Worm (Caenorhabditis elegans): ENCODE measurements around the gene C51E3.10.

The C51E3.10 gene

ce11 chrV:10160954-10161353 is at the start of gene C51E3.10:
TSS of gene C51E3.10 (minus strand) at chrV:10161134.
- TF ChIP-seq ref-1 (GFP tag; conservative IDR thresholded peaks at IDR 0.05) (no peak), flt-1 (GFP tag; IDR thresholded peaks at IDR 0.05) (no peak), ztf-23 (GFP tag; IDR thresholded peaks at IDR 0.05) (no peak), T22C8.4 (GFP tag; IDR thresholded peaks at IDR 0.05) (no peak), ztf-29 (GFP tag; IDR thresholded peaks at IDR 0.05) (no peak), tab-1 (GFP tag; IDR thresholded peaks at IDR 0.05) (no peak), cog-1 (tag; optimal IDR thresholded peaks at IDR 0.05) (no peak), klf-2 (GFP tag; conservative IDR thresholded peaks at IDR 0.05) (no peak), med-1 (GFP tag; optimal IDR thresholded peaks at IDR 0.05; ENCODE audit: insufficient read depth) (no peak)

DNA sequence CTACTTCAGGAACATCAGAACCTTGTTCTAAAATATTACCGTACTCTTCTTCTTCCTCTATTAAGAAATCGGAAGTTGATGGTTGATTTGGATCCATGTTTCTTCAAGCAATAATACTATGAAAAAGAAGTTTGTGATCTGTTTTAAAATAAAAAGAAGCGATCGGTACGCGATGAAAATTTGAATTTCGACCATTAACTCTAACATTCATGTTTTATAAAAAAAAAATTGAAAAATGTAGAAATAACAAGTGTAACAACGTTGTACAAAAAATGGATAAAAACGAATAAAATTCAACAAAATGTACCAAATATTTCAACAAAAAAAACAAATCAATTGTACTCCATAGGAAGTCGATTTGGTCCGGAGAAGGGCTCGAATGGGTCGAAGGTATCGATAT is 49.3 kb upstream of the C51E3.10 start, which contains the start of gene tftc-3:
Gene tftc-3, minus strand, starts transcription at position 101 of the 400 bp plus-strand sequence.
- no peak for TF ChIP-seq flt-1 (GFP tag; IDR thresholded peaks at IDR 0.05)
- no peak for TF ChIP-seq cog-1 (tag; optimal IDR thresholded peaks at IDR 0.05)
- no peak for TF ChIP-seq med-1 (GFP tag; optimal IDR thresholded peaks at IDR 0.05; ENCODE audit: insufficient read depth)
- no peak for TF ChIP-seq T22C8.4 (GFP tag; IDR thresholded peaks at IDR 0.05)
- no peak for TF ChIP-seq tab-1 (GFP tag; IDR thresholded peaks at IDR 0.05)
- no peak for TF ChIP-seq klf-2 (GFP tag; conservative IDR thresholded peaks at IDR 0.05)
- TF ChIP-seq ref-1 (GFP tag; conservative IDR thresholded peaks at IDR 0.05), result no peak
- TF ChIP-seq ztf-29 (GFP tag; IDR thresholded peaks at IDR 0.05), result no peak

ce11 chrV:10206502-10206901 is 45.6 kb upstream of the C51E3.10 start, which contains the start of gene rpc-25:
TSS of gene rpc-25 (minus strand) at chrV:10206602.
- TF ChIP-seq med-1 (GFP tag; optimal IDR thresholded peaks at IDR 0.05; ENCODE audit: insufficient read depth), result no peak

ce11 chrV:10205483-10205882 is 44.5 kb upstream of the C51E3.10 start, which contains the start of gene ZK856.16:
TSS of gene ZK856.16 (minus strand) at chrV:10205583.
- TF ChIP-seq flt-1 (GFP tag; IDR thresholded peaks at IDR 0.05) (no peak), ztf-23 (GFP tag; IDR thresholded peaks at IDR 0.05) (no peak), ref-1 (GFP tag; conservative IDR thresholded peaks at IDR 0.05) (no peak), tab-1 (GFP tag; IDR thresholded peaks at IDR 0.05) (no peak), ztf-29 (GFP tag; IDR thresholded peaks at IDR 0.05) (no peak), klf-2 (GFP tag; conservative IDR thresholded peaks at IDR 0.05) (no peak), cog-1 (tag; optimal IDR thresholded peaks at IDR 0.05) (no peak), med-1 (GFP tag; optimal IDR thresholded peaks at IDR 0.05; ENCODE audit: insufficient read depth) (no peak), T22C8.4 (GFP tag; IDR thresholded peaks at IDR 0.05) (no peak)

- TF ChIP-seq ztf-29 (GFP tag; IDR thresholded peaks at IDR 0.05), result no peak
- TF ChIP-seq ztf-23 (GFP tag; IDR thresholded peaks at IDR 0.05), result no peak
- no peak for TF ChIP-seq cog-1 (tag; optimal IDR thresholded peaks at IDR 0.05)
- TF ChIP-seq klf-2 (GFP tag; conservative IDR thresholded peaks at IDR 0.05), result no peak
- TF ChIP-seq ref-1 (GFP tag; conservative IDR thresholded peaks at IDR 0.05), result no peak
- TF ChIP-seq tab-1 (GFP tag; IDR thresholded peaks at IDR 0.05), result no peak
- TF ChIP-seq med-1 (GFP tag; optimal IDR thresholded peaks at IDR 0.05; ENCODE audit: insufficient read depth), result no peak
- TF ChIP-seq T22C8.4 (GFP tag; IDR thresholded peaks at IDR 0.05), result no peak
- no peak for TF ChIP-seq flt-1 (GFP tag; IDR thresholded peaks at IDR 0.05)
Measured at ce11 chrV:10204863-10205338, 44.0 kb upstream of the C51E3.10 start, which contains the start of the genes ZK856.19 and ZK856.11. TSS of gene ZK856.19 (minus strand) at chrV:10204913. TSS of gene ZK856.11 (minus strand) at chrV:10204938.

DNA sequence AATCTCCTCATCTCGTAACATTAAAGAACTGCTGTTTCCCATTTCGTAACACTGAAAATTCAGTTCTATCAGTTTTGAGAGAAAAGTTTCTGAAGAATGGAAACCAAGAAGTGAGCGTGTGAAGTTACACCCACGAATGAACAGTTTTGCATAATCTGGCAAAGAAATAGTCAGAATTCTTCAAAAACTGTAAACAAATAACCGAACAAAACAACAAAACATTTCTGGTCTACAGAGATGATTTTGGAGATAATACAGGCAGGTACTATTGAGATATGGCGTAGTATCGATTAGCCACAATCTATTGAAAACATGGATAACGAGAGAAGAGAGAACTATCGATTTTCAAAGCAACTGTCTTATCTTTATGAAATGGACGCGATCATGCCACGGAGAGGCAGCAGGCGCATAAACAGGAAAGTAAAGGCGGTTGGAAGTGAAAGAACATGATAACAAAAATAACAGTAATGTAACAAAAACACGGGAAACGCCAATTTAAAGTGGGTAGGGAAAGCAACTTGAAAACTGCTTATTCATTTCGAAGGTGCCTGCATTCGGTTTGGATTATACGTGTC is 42.6 kb upstream of the C51E3.10 start, which contains the start of gene chpf-1:
Gene chpf-1, minus strand, starts transcription at position 51 of the 575 bp plus-strand sequence.
- no peak for TF ChIP-seq flt-1 (GFP tag; IDR thresholded peaks at IDR 0.05)
- TF ChIP-seq tab-1 (GFP tag; IDR thresholded peaks at IDR 0.05), result no peak
- no peak for TF ChIP-seq ztf-29 (GFP tag; IDR thresholded peaks at IDR 0.05)
- TF ChIP-seq ztf-23 (GFP tag; IDR thresholded peaks at IDR 0.05), result no peak
- no peak for TF ChIP-seq med-1 (GFP tag; optimal IDR thresholded peaks at IDR 0.05; ENCODE audit: insufficient read depth)
- no peak for TF ChIP-seq ref-1 (GFP tag; conservative IDR thresholded peaks at IDR 0.05)
- no peak for TF ChIP-seq klf-2 (GFP tag; conservative IDR thresholded peaks at IDR 0.05)
- no peak for TF ChIP-seq cog-1 (tag; optimal IDR thresholded peaks at IDR 0.05)
- no peak; the same call in 1 of the 2 replicates for TF ChIP-seq T22C8.4 (GFP tag; IDR thresholded peaks at IDR 0.05)

DNA sequence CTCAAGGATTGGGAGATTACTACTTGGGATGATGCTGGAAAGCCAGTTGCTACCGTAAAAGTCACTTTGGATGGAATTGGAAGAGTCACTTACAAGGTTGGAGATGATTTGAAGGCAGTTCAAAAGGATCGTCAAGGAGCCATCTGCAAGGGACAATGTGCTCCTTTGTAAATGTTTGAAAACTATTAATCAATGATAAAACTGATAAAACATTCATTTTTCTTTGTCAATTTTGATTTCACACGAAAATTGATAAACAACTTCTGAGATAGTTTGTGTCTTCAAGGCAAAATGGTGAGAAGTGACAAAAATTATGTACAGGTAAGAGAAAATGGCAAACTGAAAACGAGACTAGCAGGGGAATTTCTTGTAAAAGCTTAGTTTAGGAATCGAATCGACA is 41.4 kb upstream of the C51E3.10 start:
- no peak for TF ChIP-seq ref-1 (GFP tag; conservative IDR thresholded peaks at IDR 0.05)
- no peak for TF ChIP-seq flt-1 (GFP tag; IDR thresholded peaks at IDR 0.05)
- TF ChIP-seq cog-1 (tag; optimal IDR thresholded peaks at IDR 0.05), result no peak
- no peak for TF ChIP-seq tab-1 (GFP tag; IDR thresholded peaks at IDR 0.05)
- no peak for TF ChIP-seq T22C8.4 (GFP tag; IDR thresholded peaks at IDR 0.05)
- no peak for TF ChIP-seq med-1 (GFP tag; optimal IDR thresholded peaks at IDR 0.05; ENCODE audit: insufficient read depth)
- TF ChIP-seq ztf-23 (GFP tag; IDR thresholded peaks at IDR 0.05), result no peak
- no peak for TF ChIP-seq ztf-29 (GFP tag; IDR thresholded peaks at IDR 0.05)
- TF ChIP-seq klf-2 (GFP tag; conservative IDR thresholded peaks at IDR 0.05), result no peak

- no peak for TF ChIP-seq flt-1 (GFP tag; IDR thresholded peaks at IDR 0.05)
- TF ChIP-seq tab-1 (GFP tag; IDR thresholded peaks at IDR 0.05), result no peak
- TF ChIP-seq ztf-23 (GFP tag; IDR thresholded peaks at IDR 0.05), result no peak
- TF ChIP-seq ref-1 (GFP tag; conservative IDR thresholded peaks at IDR 0.05), result no peak
- TF ChIP-seq T22C8.4 (GFP tag; IDR thresholded peaks at IDR 0.05), result no peak
- TF ChIP-seq klf-2 (GFP tag; conservative IDR thresholded peaks at IDR 0.05), result no peak
Measured at ce11 chrV:10201913-10202312, 41.0 kb upstream of the C51E3.10 start, which contains the start of gene ZK856.7. TSS of gene ZK856.7 (plus strand) at chrV:10202098.

ce11 chrV:10198386-10198785 is 37.5 kb upstream of the C51E3.10 start, which contains the start of gene ZK856.6:
TSS of gene ZK856.6 (plus strand) at chrV:10198686.
- TF ChIP-seq klf-2 (GFP tag; conservative IDR thresholded peaks at IDR 0.05), result no peak
- TF ChIP-seq ref-1 (GFP tag; conservative IDR thresholded peaks at IDR 0.05), result no peak
- no peak for TF ChIP-seq med-1 (GFP tag; optimal IDR thresholded peaks at IDR 0.05; ENCODE audit: insufficient read depth)
- TF ChIP-seq ztf-29 (GFP tag; IDR thresholded peaks at IDR 0.05), result no peak
- no peak for TF ChIP-seq cog-1 (tag; optimal IDR thresholded peaks at IDR 0.05)
- no peak for TF ChIP-seq ztf-23 (GFP tag; IDR thresholded peaks at IDR 0.05)
